Fruit fly (Drosophila melanogaster) whole organism, adult: ENCODE data around the gene Rca1.

Experiments
- CG11617 ChIP-seq: fragments of 200-800 bp; sonication (Bioruptor generic); optimal IDR thresholded peaks from 2 replicates; lab custom pipeline; 2017; ENCODE audit warnings: mild to moderate bottlenecking, missing biosample characterization, missing genetic modification reagents, missing genetic modification characterization
- CG12768 ChIP-seq: fragments of 200-800 bp; sonication (Bioruptor generic); optimal IDR thresholded peaks from 2 replicates; lab custom pipeline; 2017; ENCODE audit warnings: missing biosample characterization, missing genetic modification characterization, mild to moderate bottlenecking, moderate library complexity, missing genetic modification reagents
- CG14711 ChIP-seq: fragments of 200-800 bp; sonication (Bioruptor generic); optimal IDR thresholded peaks from 2 replicates; lab custom pipeline; 2018; ENCODE audit warnings: missing biosample characterization, mild to moderate bottlenecking, missing genetic modification characterization, moderate library complexity
- CG1620 ChIP-seq: fragments of 200-800 bp; sonication (Bioruptor generic); optimal IDR thresholded peaks from 2 replicates; lab custom pipeline; 2016; ENCODE audit warnings: missing biosample characterization, missing genetic modification characterization
- CG33017 ChIP-seq: fragments of 200-800 bp; sonication (Bioruptor generic); optimal IDR thresholded peaks from 2 replicates; lab custom pipeline; 2018; ENCODE audit warnings: missing biosample characterization, mild to moderate bottlenecking, missing genetic modification characterization, moderate library complexity
- CG5204 ChIP-seq: fragments of 200-800 bp; sonication (Bioruptor generic); optimal IDR thresholded peaks from 2 replicates; lab custom pipeline; 2016; ENCODE audit warnings: missing biosample characterization, missing genetic modification characterization
- CG7045 ChIP-seq: fragments of 200-800 bp; sonication (Bioruptor generic); optimal IDR thresholded peaks from 2 replicates; lab custom pipeline; 2017; ENCODE audit warnings: missing biosample characterization, mild to moderate bottlenecking, missing genetic modification characterization
- CG7101 ChIP-seq: fragments of 200-800 bp; sonication (Bioruptor generic); optimal IDR thresholded peaks from 2 replicates; lab custom pipeline; 2018; ENCODE audit warnings: missing biosample characterization, mild to moderate bottlenecking, missing genetic modification characterization, moderate library complexity
- Clk ChIP-seq: fragments of 200-800 bp; sonication (Bioruptor generic); optimal IDR thresholded peaks from 2 replicates; lab custom pipeline; 2017; ENCODE audit warnings: missing biosample characterization, missing genetic modification characterization
- Crg-1 ChIP-seq: fragments of 200-800 bp; sonication (Bioruptor generic); optimal IDR thresholded peaks from 2 replicates; lab custom pipeline; 2016; ENCODE audit warnings: missing biosample characterization, missing genetic modification characterization
- Hr96 ChIP-seq: fragments of 200-800 bp; sonication (Bioruptor generic); optimal IDR thresholded peaks from 2 replicates; lab custom pipeline; 2016; ENCODE audit warnings: missing biosample characterization, missing genetic modification characterization
- Mnt ChIP-seq: fragments of 200-800 bp; sonication (Bioruptor generic); optimal IDR thresholded peaks from 2 replicates; lab custom pipeline; 2016; ENCODE audit warnings: missing biosample characterization, mild to moderate bottlenecking, missing genetic modification characterization
- bab1 ChIP-seq: fragments of 200-800 bp; sonication (Bioruptor generic); optimal IDR thresholded peaks from 3 replicates; lab custom pipeline; 2019; ENCODE audit warnings: missing biosample characterization, mild to moderate bottlenecking, missing genetic modification characterization, moderate library complexity
- cic ChIP-seq: fragments of 200-800 bp; sonication (Bioruptor generic); optimal IDR thresholded peaks from 2 replicates; lab custom pipeline; 2017; ENCODE audit warnings: missing biosample characterization, mild to moderate bottlenecking, missing genetic modification characterization, moderate library complexity
- cnc ChIP-seq, 2 experiments: fragments of >200 bp; optimal IDR thresholded peaks; 2 replicates each; lab custom pipeline; 2017
- kay ChIP-seq: fragments of 200-800 bp; sonication (Bioruptor generic); peaks from one replicate; lab custom pipeline; 2016; ENCODE audit warnings: missing biosample characterization, missing genetic modification characterization, borderline replicate concordance
- ovo ChIP-seq: fragments of 200-800 bp; sonication (Bioruptor generic); optimal IDR thresholded peaks from 2 replicates; lab custom pipeline; 2016; ENCODE audit warnings: missing biosample characterization, missing genetic modification characterization
- pad ChIP-seq: fragments of 200-800 bp; sonication (Bioruptor generic); optimal IDR thresholded peaks from 3 replicates; lab custom pipeline; 2017; ENCODE audit warnings: missing biosample characterization, missing genetic modification characterization, mild to moderate bottlenecking, moderate library complexity, missing genetic modification reagents
- tj ChIP-seq: fragments of 200-800 bp; sonication (Bioruptor generic); optimal IDR thresholded peaks from 3 replicates; lab custom pipeline; 2017; ENCODE audit warnings: missing biosample characterization, mild to moderate bottlenecking, missing genetic modification characterization, moderate library complexity
- toe ChIP-seq: fragments of 200-800 bp; sonication (Bioruptor generic); optimal IDR thresholded peaks from 2 replicates; lab custom pipeline; 2016; ENCODE audit warnings: missing biosample characterization, missing genetic modification characterization

The Rca1 gene

DNA sequence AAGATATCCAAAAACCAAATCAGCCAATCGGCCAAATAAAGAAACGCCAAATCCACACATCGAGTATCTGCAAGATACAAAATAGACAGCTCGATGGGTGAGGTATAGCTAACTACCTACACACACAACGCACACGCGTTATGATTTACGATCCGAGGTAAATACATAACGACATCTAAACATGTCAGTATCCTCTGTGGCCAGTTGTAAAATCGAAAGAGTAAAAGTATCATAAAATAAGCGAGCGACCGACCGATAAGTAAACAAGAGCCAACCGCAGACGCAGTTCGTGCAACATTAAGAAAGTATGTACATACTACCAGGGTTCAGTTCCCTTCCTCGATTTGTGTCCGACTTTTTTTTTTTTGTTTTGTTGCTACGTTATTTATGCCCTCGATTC lies 25.8 kb upstream of the Rca1 start:
- TF ChIP-seq cnc (optimal IDR thresholded peaks at IDR 0.05; lab: Kevin White, UChicago), result no peak
- no peak for TF ChIP-seq CG5204 (GFP tag; lab: Kevin White, UChicago)
- TF ChIP-seq bab1 (GFP tag; lab: Kevin White, UChicago), result no peak
- TF ChIP-seq pad, result no peak
- no peak for TF ChIP-seq CG33017
- TF ChIP-seq CG7101 (tag; lab: Kevin White, UChicago), result no peak
- TF ChIP-seq ovo, result no peak
- no peak for TF ChIP-seq CG14711 (tag; lab: Kevin White, UChicago)
- no peak for TF ChIP-seq Clk (GFP tag; lab: Kevin White, UChicago)
- TF ChIP-seq Hr96 (GFP tag; lab: Kevin White, UChicago), result no peak
- no peak for TF ChIP-seq CG7045 (GFP tag; lab: Kevin White, UChicago)
- no peak for TF ChIP-seq Crg-1 (GFP tag; lab: Kevin White, UChicago)
- no peak for TF ChIP-seq CG1620 (GFP tag; lab: Kevin White, UChicago)
- no peak for TF ChIP-seq tj (GFP tag; lab: Kevin White, UChicago)
- no peak for TF ChIP-seq toe (GFP tag; lab: Kevin White, UChicago)
- TF ChIP-seq CG11617 (GFP tag; lab: Kevin White, UChicago), result no peak
- no peak for TF ChIP-seq kay (GFP tag; lab: Kevin White, UChicago)

- TF ChIP-seq Clk (GFP tag; lab: Kevin White, UChicago), result no peak
These were observed 24.5 kb upstream of the Rca1 start for dm6 chr2L:6827558-6828122.

dm6 chr2L:6830264-6830729 lies 21.8 kb upstream of the Rca1 start:
- TF ChIP-seq cnc (optimal IDR thresholded peaks at IDR 0.05; lab: Kevin White, UChicago) (no peak), CG7101 (tag; lab: Kevin White, UChicago) (no peak), cic (GFP tag; lab: Kevin White, UChicago) (no peak), toe (GFP tag; lab: Kevin White, UChicago) (no peak), CG12768 (GFP tag; lab: Kevin White, UChicago) (no peak), Hr96 (GFP tag; lab: Kevin White, UChicago) (no peak), bab1 (GFP tag; lab: Kevin White, UChicago) (no peak), tj (GFP tag; lab: Kevin White, UChicago) (no peak), CG14711 (tag; lab: Kevin White, UChicago) (no peak)

DNA sequence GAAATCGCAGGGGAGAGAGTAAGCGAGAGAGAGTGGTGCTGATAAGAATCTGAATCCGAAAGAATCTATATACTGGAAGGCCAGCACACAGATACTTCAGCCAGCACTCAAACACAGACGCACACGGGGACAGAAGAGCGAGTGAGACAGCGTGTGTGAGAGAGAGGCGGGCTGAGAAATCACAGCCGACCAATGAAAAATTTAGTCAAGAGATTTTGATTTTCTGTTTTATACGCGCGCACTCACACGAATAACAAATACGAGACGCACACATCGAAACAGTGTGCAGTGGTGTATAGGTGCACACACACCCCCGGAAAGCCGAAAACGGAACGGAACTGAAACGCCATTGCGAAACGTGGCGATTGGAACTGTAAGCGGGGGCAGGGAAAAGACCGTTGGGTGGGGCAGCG lies 18.4 kb upstream of the Rca1 start:
- peak; percentile 21 for TF ChIP-seq pad
- TF ChIP-seq CG11617 (GFP tag; lab: Kevin White, UChicago), result no peak

DNA sequence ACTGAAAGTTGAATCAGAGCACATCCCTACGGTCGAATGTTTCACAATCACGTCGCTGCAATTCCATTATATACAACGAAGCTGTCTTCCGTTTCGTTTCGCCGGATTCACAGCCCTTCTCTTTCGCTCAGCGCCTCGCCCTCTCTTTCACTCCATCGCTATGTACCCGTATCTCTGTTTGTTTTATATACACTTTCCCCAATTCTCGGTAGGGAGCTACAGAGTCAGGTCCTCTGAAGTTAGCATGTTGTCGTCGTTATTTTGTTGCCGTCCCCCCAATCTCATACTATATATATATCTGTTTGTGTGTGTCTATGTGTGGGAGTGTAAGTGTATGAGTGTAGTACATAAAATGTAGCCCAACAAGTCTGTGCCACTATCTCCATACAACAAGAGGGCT lies 16.0 kb upstream of the Rca1 start:
- TF ChIP-seq CG11617 (GFP tag; lab: Kevin White, UChicago) (no peak), tj (GFP tag; lab: Kevin White, UChicago) (no peak), pad (no peak)

- no peak for TF ChIP-seq Mnt (GFP tag; lab: Kevin White, UChicago)
These were observed 14.3 kb upstream of the Rca1 start for dm6 chr2L:6837829-6838228.

dm6 chr2L:6841349-6841748 lies 10.8 kb upstream of the Rca1 start:
- TF ChIP-seq CG7101 (tag; lab: Kevin White, UChicago) (no peak), kay (GFP tag; lab: Kevin White, UChicago) (no peak), toe (GFP tag; lab: Kevin White, UChicago) (no peak), bab1 (GFP tag; lab: Kevin White, UChicago) (no peak), CG5204 (GFP tag; lab: Kevin White, UChicago) (no peak), pad (no peak), tj (GFP tag; lab: Kevin White, UChicago) (no peak)

DNA sequence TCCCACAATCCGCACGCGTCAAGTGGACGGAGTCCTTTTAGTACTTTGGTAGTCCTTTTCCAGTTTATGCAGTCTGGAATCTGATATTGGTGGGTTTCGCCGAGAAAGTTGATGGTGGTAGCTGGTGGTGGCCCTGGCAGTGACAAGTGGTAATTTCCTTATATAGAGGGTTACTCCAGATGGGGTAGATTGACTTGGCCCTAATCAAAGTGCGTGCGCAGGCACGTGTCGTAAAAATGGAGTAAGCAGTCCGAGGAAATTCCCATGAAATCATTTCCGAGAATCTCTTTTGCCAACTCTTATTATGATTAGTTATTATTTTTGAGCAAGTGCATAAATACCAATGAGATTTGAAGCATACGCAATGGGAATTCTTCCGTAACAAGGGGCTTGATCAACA lies 8.7 kb upstream of the Rca1 start:
- TF ChIP-seq bab1 (GFP tag; lab: Kevin White, UChicago) (no peak), CG1620 (GFP tag; lab: Kevin White, UChicago) (no peak), cic (GFP tag; lab: Kevin White, UChicago) (no peak), CG33017 (no peak), pad (no peak), Crg-1 (GFP tag; lab: Kevin White, UChicago) (no peak), Hr96 (GFP tag; lab: Kevin White, UChicago) (no peak), cnc (optimal IDR thresholded peaks at IDR 0.05; lab: Kevin White, UChicago) (no peak), ovo (no peak), Clk (GFP tag; lab: Kevin White, UChicago) (no peak), CG7045 (GFP tag; lab: Kevin White, UChicago) (no peak)
